Worm (Caenorhabditis elegans) whole organism, young adult: ENCODE results near the gene R12B2.6.

Source experiments
- F22D6.2 ChIP-seq: sonication (generic microtip); optimal IDR thresholded peaks from 2 replicates; lab custom pipeline; 2016; ENCODE audit warnings: mild to moderate bottlenecking, missing genetic modification characterization, missing compliant biosample characterization
- F49E8.2 ChIP-seq: sonication (generic microtip); optimal IDR thresholded peaks from 3 replicates; lab custom pipeline; 2017; ENCODE audit warnings: missing genetic modification characterization, mild to moderate bottlenecking, missing compliant biosample characterization, antibody characterized with exemption, moderate library complexity; ENCODE audit not compliant: insufficient read depth
- athp-1 ChIP-seq: sonication (generic microtip); optimal IDR thresholded peaks from 2 replicates; lab custom pipeline; 2017; ENCODE audit warnings: mild to moderate bottlenecking, missing genetic modification characterization, missing compliant biosample characterization
- cebp-1 ChIP-seq, 2 experiments: fragments of 200-800 bp in 1 of 2; sonication (Bioruptor generic) in 1 of 2; sonication (generic microtip) in 1 of 2; IDR thresholded peaks in 1 of 2; optimal IDR thresholded peaks in 1 of 2; 2 replicates each; pipeline versions ENCODE4 v1.3.6 to Lab custom; 2017 to 2022; ENCODE audit warnings: missing compliant biosample characterization in 2 of 2, missing genetic modification characterization in 2 of 2, mild to moderate bottlenecking in 1 of 2, missing genetic modification reagents in 1 of 2, moderate library complexity in 1 of 2
- dpl-1 ChIP-seq: fragments of 150-350 bp; optimal IDR thresholded peaks from 2 replicates; lab custom pipeline; 2014; ENCODE audit warnings: missing biosample characterization, missing genetic modification reagents, missing genetic modification characterization
- nhr-27 ChIP-seq: fragments of 200-800 bp; sonication (Bioruptor generic); optimal IDR thresholded peaks from 2 replicates; lab custom pipeline; 2018; ENCODE audit warnings: mild to moderate bottlenecking, missing genetic modification characterization, moderate library complexity, missing compliant biosample characterization
- nhr-80 ChIP-seq: sonication (generic microtip); optimal IDR thresholded peaks from 2 replicates; lab custom pipeline; 2016; ENCODE audit warnings: missing genetic modification characterization, missing compliant biosample characterization
- nhr-90 ChIP-seq: sonication (generic microtip); optimal IDR thresholded peaks from 2 replicates; lab custom pipeline; 2016; ENCODE audit warnings: missing genotype, mild to moderate bottlenecking, missing genetic modification characterization, missing compliant biosample characterization
- unc-62 ChIP-seq: fragments of 150-350 bp; optimal IDR thresholded peaks from 2 replicates; lab custom pipeline; 2014; ENCODE audit warnings: missing biosample characterization, missing genetic modification reagents, missing genetic modification characterization

- TF ChIP-seq nhr-27 (no peak), cebp-1 (GFP tag; IDR thresholded peaks at IDR 0.05; lab: Robert Waterston, UW) (no peak), cebp-1 (tag; optimal IDR thresholded peaks at IDR 0.05; lab: Kevin White, UChicago) (no peak), athp-1 (tag; lab: Kevin White, UChicago) (no peak), F49E8.2 (tag; lab: Kevin White, UChicago) (no peak), nhr-90 (tag; lab: Kevin White, UChicago) (no peak), nhr-80 (tag; lab: Kevin White, UChicago) (no peak), F22D6.2 (tag; lab: Kevin White, UChicago) (no peak), dpl-1 (GFP tag; lab: Kevin White, UChicago) (no peak), unc-62 (GFP tag; lab: Kevin White, UChicago) (no peak)
Observed at ce11 chrIII:5833376-5833775, 577 bp downstream of the R12B2.6 start, which contains the start of the genes R12B2.13 and mdt-15.
